Worm (Caenorhabditis elegans) whole organism, L1 larva: ENCODE measurements around the gene AH9.1.

Source experiments
- C04F5.9 ChIP-seq: sonication (generic microtip); optimal IDR thresholded peaks from 2 replicates; lab custom pipeline; 2016; ENCODE audit warnings: missing genetic modification characterization, missing compliant biosample characterization
- aha-1 ChIP-seq: fragments of 150-350 bp; optimal IDR thresholded peaks from 2 replicates; lab custom pipeline; 2014; ENCODE audit warnings: missing biosample characterization, missing genetic modification characterization
- blmp-1 ChIP-seq: fragments of 150-350 bp; optimal IDR thresholded peaks from 2 replicates; lab custom pipeline; 2014; ENCODE audit warnings: missing biosample characterization, missing genetic modification characterization
- ceh-88 ChIP-seq: fragments of 200-800 bp; sonication (Bioruptor generic); IDR thresholded peaks from 2 replicates; pipeline ENCODE4 v1.3.6; 2022; ENCODE audit warnings: missing genetic modification characterization, missing compliant biosample characterization
- ceh-90 ChIP-seq: sonication (generic microtip); optimal IDR thresholded peaks from 2 replicates; lab custom pipeline; 2016; ENCODE audit warnings: missing genetic modification characterization, missing compliant biosample characterization
- dpl-1 ChIP-seq, 3 experiments: fragments of 150-350 bp in 2 of 3; sonication (generic microtip) in 1 of 3; optimal IDR thresholded peaks; 2 replicates each; lab custom pipeline; 2014 to 2017; ENCODE audit warnings: missing biosample characterization in 3 of 3, missing genetic modification characterization in 3 of 3, missing genetic modification reagents in 3 of 3
- dsc-1 ChIP-seq: sonication (generic microtip); optimal IDR thresholded peaks from 2 replicates; lab custom pipeline; 2016; ENCODE audit warnings: mild to moderate bottlenecking, missing genetic modification characterization, missing compliant biosample characterization
- efl-1 ChIP-seq, 4 experiments: fragments of 150-350 bp; optimal IDR thresholded peaks in 3 of 4; peaks in 1 of 4; 1 replicate in 1 of 4; 2 replicates in 3 of 4; lab custom pipeline; 2014; ENCODE audit warnings: missing biosample characterization in 2 of 4, missing genetic modification characterization in 2 of 4, missing genetic modification reagents in 2 of 4
- egl-13 ChIP-seq: sonication (generic microtip); optimal IDR thresholded peaks from 2 replicates; lab custom pipeline; 2016; ENCODE audit warnings: missing genotype, missing genetic modification reagents, missing genetic modification characterization, missing compliant biosample characterization
- elt-2 ChIP-seq: sonication (generic microtip); optimal IDR thresholded peaks from 2 replicates; lab custom pipeline; 2016; ENCODE audit warnings: missing genetic modification characterization, mild to moderate bottlenecking, inconsistent platforms, missing compliant biosample characterization, missing genetic modification reagents
- elt-3 ChIP-seq, 6 experiments: fragments of 150-350 bp in 1 of 6; sonication (generic microtip); optimal IDR thresholded peaks; 2 replicates each; lab custom pipeline; 2017 to 2018; ENCODE audit warnings: missing biosample characterization in 6 of 6, missing genetic modification characterization in 6 of 6, inconsistent platforms in 1 of 6
- fkh-10 ChIP-seq: sonication (generic microtip); optimal IDR thresholded peaks from 2 replicates; lab custom pipeline; 2017; ENCODE audit warnings: missing biosample characterization, missing genetic modification reagents, missing genetic modification characterization
- grh-1 ChIP-seq: fragments of 200-800 bp; sonication (Bioruptor generic); IDR thresholded peaks from 2 replicates; pipeline ENCODE4 v1.3.6; 2022; ENCODE audit warnings: missing genetic modification reagents, missing genetic modification characterization, missing compliant biosample characterization
- hpl-2 ChIP-seq: fragments of 150-350 bp; optimal IDR thresholded peaks from 2 replicates; lab custom pipeline; 2014; ENCODE audit warnings: missing biosample characterization, missing genetic modification reagents, missing genetic modification characterization
- irx-1 ChIP-seq: sonication (generic microtip); optimal IDR thresholded peaks from 2 replicates; lab custom pipeline; 2016; ENCODE audit warnings: missing genetic modification characterization, missing compliant biosample characterization
- isw-1 ChIP-seq: fragments of 200-800 bp; sonication (Bioruptor generic); IDR thresholded peaks from 2 replicates; pipeline ENCODE4 v1.3.6; 2022; ENCODE audit warnings: missing genetic modification characterization, missing compliant biosample characterization
- jun-1 ChIP-seq: fragments of 150-350 bp; optimal IDR thresholded peaks from 2 replicates; lab custom pipeline; 2014; ENCODE audit warnings: missing biosample characterization, missing genetic modification reagents, missing genetic modification characterization
- lin-35 ChIP-seq, 2 experiments: fragments of 150-350 bp; optimal IDR thresholded peaks; 2 replicates each; lab custom pipeline; 2014; ENCODE audit warnings: missing biosample characterization in 2 of 2, missing genetic modification characterization in 2 of 2, missing genetic modification reagents in 2 of 2
- lir-3 ChIP-seq: sonication (generic microtip); optimal IDR thresholded peaks from 2 replicates; lab custom pipeline; 2016; ENCODE audit warnings: mild to moderate bottlenecking, missing genetic modification characterization, moderate library complexity, missing compliant biosample characterization; ENCODE audit not compliant: poor library complexity
- lsy-2 ChIP-seq, 2 experiments: fragments of 150-350 bp; optimal IDR thresholded peaks; 2 replicates each; lab custom pipeline; 2014; ENCODE audit warnings: missing biosample characterization in 2 of 2, missing genetic modification characterization in 2 of 2
- mdl-1 ChIP-seq, 2 experiments: fragments of 150-350 bp; optimal IDR thresholded peaks; 2 replicates each; lab custom pipeline; 2014 to 2017; ENCODE audit warnings: missing biosample characterization in 2 of 2, missing genetic modification characterization in 2 of 2, inconsistent platforms in 1 of 2
- mep-1 ChIP-seq: fragments of 150-350 bp; optimal IDR thresholded peaks from 2 replicates; lab custom pipeline; 2014; ENCODE audit warnings: missing biosample characterization, missing genetic modification characterization
- nhr-12 ChIP-seq: sonication (generic microtip); optimal IDR thresholded peaks from 2 replicates; lab custom pipeline; 2017; ENCODE audit warnings: missing biosample characterization, missing genetic modification characterization
- nhr-19 ChIP-seq: fragments of 200-800 bp; sonication (Bioruptor generic); conservative IDR thresholded peaks from 2 replicates; pipeline ENCODE4 v1.3.6; 2022; ENCODE audit warnings: missing genetic modification characterization, missing compliant biosample characterization
- nhr-20 ChIP-seq: sonication (generic microtip); optimal IDR thresholded peaks from 2 replicates; lab custom pipeline; 2016; ENCODE audit warnings: mild to moderate bottlenecking, missing genetic modification characterization, missing compliant biosample characterization
- nhr-28 ChIP-seq: fragments of 150-350 bp; optimal IDR thresholded peaks from 2 replicates; lab custom pipeline; 2014; ENCODE audit warnings: missing biosample characterization, missing genetic modification characterization
- nhr-47 ChIP-seq: sonication (generic microtip); optimal IDR thresholded peaks from 2 replicates; lab custom pipeline; 2016; ENCODE audit warnings: mild to moderate bottlenecking, missing genetic modification characterization, moderate library complexity, missing compliant biosample characterization
- nhr-71 ChIP-seq: sonication (generic microtip); optimal IDR thresholded peaks from 2 replicates; lab custom pipeline; 2016; ENCODE audit warnings: mild to moderate bottlenecking, missing genetic modification characterization, moderate library complexity, missing compliant biosample characterization
- nhr-85 ChIP-seq: sonication (generic microtip); peaks from one replicate; lab custom pipeline; 2016; ENCODE audit warnings: missing genetic modification characterization, inconsistent platforms, missing compliant biosample characterization
- nhr-90 ChIP-seq: sonication (generic microtip); optimal IDR thresholded peaks from 2 replicates; lab custom pipeline; 2016; ENCODE audit warnings: mild to moderate bottlenecking, missing genetic modification characterization, missing compliant biosample characterization; ENCODE audit not compliant: poor library complexity
- pag-3 ChIP-seq: sonication (generic microtip); optimal IDR thresholded peaks from 2 replicates; lab custom pipeline; 2017; ENCODE audit warnings: missing genetic modification characterization, mild to moderate bottlenecking, missing compliant biosample characterization, antibody characterized with exemption, borderline replicate concordance; ENCODE audit not compliant: insufficient read depth
- pax-3 ChIP-seq: fragments of 200-800 bp; sonication (Bioruptor generic); optimal IDR thresholded peaks from 2 replicates; lab custom pipeline; 2018; ENCODE audit warnings: mild to moderate bottlenecking, missing genetic modification characterization, moderate library complexity, missing compliant biosample characterization
- pqm-1 ChIP-seq: sonication (generic microtip); optimal IDR thresholded peaks from 3 replicates; lab custom pipeline; 2017; ENCODE audit warnings: missing biosample characterization, missing genetic modification characterization
- rnt-1 ChIP-seq: sonication (generic microtip); optimal IDR thresholded peaks from 2 replicates; lab custom pipeline; 2016; ENCODE audit warnings: mild to moderate bottlenecking, missing genetic modification characterization, moderate library complexity, missing compliant biosample characterization
- skn-1 ChIP-seq: fragments of 150-350 bp; optimal IDR thresholded peaks from 2 replicates; lab custom pipeline; 2014; ENCODE audit warnings: missing biosample characterization, missing genetic modification characterization
- snu-23 ChIP-seq: sonication (generic microtip); optimal IDR thresholded peaks from 2 replicates; lab custom pipeline; 2016; ENCODE audit warnings: missing genetic modification characterization, missing compliant biosample characterization
- swsn-7 ChIP-seq: sonication (generic microtip); optimal IDR thresholded peaks from 2 replicates; lab custom pipeline; 2016; ENCODE audit warnings: missing genetic modification characterization, missing compliant biosample characterization
- tbx-2 ChIP-seq: sonication (generic microtip); optimal IDR thresholded peaks from 2 replicates; lab custom pipeline; 2016; ENCODE audit warnings: missing genetic modification characterization, missing compliant biosample characterization
- tlp-1 ChIP-seq: fragments of 150-350 bp; optimal IDR thresholded peaks from 2 replicates; lab custom pipeline; 2014; ENCODE audit warnings: missing biosample characterization, missing genetic modification characterization
- unc-130 ChIP-seq: fragments of 150-350 bp; optimal IDR thresholded peaks from 2 replicates; lab custom pipeline; 2017; ENCODE audit warnings: missing biosample characterization, missing genetic modification characterization, inconsistent platforms
- unc-86 ChIP-seq: sonication (generic microtip); optimal IDR thresholded peaks from 2 replicates; lab custom pipeline; 2016; ENCODE audit warnings: missing genetic modification characterization, missing compliant biosample characterization
- unc-98 ChIP-seq: fragments of 200-800 bp; sonication (Bioruptor generic); IDR thresholded peaks from 2 replicates; pipeline ENCODE4 v1.3.6; 2022; ENCODE audit warnings: missing genetic modification characterization, missing compliant biosample characterization
- xbp-1 ChIP-seq: sonication (generic microtip); optimal IDR thresholded peaks from 2 replicates; lab custom pipeline; 2016; ENCODE audit warnings: missing genetic modification characterization, missing compliant biosample characterization
- zag-1 ChIP-seq: fragments of 150-350 bp; optimal IDR thresholded peaks from 2 replicates; lab custom pipeline; 2014; ENCODE audit warnings: missing biosample characterization, missing genetic modification characterization
- ztf-11 ChIP-seq, 2 experiments: sonication (generic microtip); optimal IDR thresholded peaks; 2 replicates each; lab custom pipeline; 2016 to 2017; ENCODE audit warnings: missing genetic modification characterization in 2 of 2, missing biosample characterization in 1 of 2, missing compliant biosample characterization in 1 of 2

The AH9.1 gene

ce11 chrX:2237438-2237961 lies 9.3 kb downstream of the AH9.1 start, which contains the start of gene vha-15 (continued):
- TF ChIP-seq nhr-28, result no peak
- TF ChIP-seq unc-86, result peak; percentile 72
- TF ChIP-seq nhr-71 (tag; lab: Kevin White, UChicago), result peak; percentile 89
- no peak for TF ChIP-seq zag-1 (tag; lab: Kevin White, UChicago)
- TF ChIP-seq isw-1 (GFP tag; lab: Robert Waterston, UW), result peak; percentile 60
- peak; percentile 41 for TF ChIP-seq irx-1 (tag; lab: Kevin White, UChicago)
- peak; percentile 68 for TF ChIP-seq nhr-90
- no peak for TF ChIP-seq unc-98 (GFP tag; lab: Robert Waterston, UW)
- TF ChIP-seq hpl-2 (GFP tag; lab: Kevin White, UChicago), result peak; percentile 46
- peak; percentile 69 for TF ChIP-seq fkh-10 (GFP tag; lab: Kevin White, UChicago)
- TF ChIP-seq elt-2 (tag; lab: Kevin White, UChicago), result peak; percentile 16
- peak; percentile 92 for TF ChIP-seq snu-23 (GFP tag; lab: Kevin White, UChicago)
- peak; percentile 63 for TF ChIP-seq dsc-1 (tag; lab: Kevin White, UChicago)
- TF ChIP-seq pag-3 (tag; lab: Kevin White, UChicago), result no peak
- no peak; the same call in 1 of the 2 replicates for TF ChIP-seq ceh-88
- TF ChIP-seq blmp-1 (tag; lab: Kevin White, UChicago), result peak; percentile 75
- TF ChIP-seq mdl-1 (tag; optimal IDR thresholded peaks at IDR 0.05; lab: Kevin White, UChicago), result peak in 1 of 2 experiments; percentile 65
- peak; percentile 75 for TF ChIP-seq xbp-1 (tag; lab: Kevin White, UChicago)
- peak; percentile 68 to 87 for TF ChIP-seq lin-35 (GFP tag; optimal IDR thresholded peaks at IDR 0.05; lab: Kevin White, UChicago)
- TF ChIP-seq egl-13, result no peak
- TF ChIP-seq pax-3 (tag; lab: Kevin White, UChicago), result no peak
- TF ChIP-seq C04F5.9 (tag; lab: Kevin White, UChicago), result no peak
- no peak for TF ChIP-seq aha-1 (tag; lab: Kevin White, UChicago)
- no peak for TF ChIP-seq ceh-90
- peak; percentile 61 for TF ChIP-seq nhr-19 (GFP tag; lab: Robert Waterston, UW)

DNA sequence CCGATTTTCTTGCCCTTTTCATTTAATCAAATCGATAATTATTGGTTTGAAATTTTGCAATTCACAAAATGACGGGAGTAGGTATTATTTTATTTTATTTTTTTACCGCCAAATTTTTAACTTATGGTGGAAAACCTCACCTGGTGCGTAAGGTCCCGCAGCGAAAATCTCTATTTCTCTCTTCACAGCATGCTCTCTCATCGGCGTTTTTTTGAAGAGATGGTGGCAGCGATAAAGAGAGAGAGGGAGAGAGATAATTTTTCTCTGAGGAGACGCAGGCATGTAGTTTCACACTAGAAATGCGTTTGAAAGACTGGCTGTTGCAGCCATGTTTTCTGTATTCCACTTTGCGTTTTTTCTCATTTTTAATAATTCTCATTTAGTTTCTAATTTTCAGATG lies 12.9 kb downstream of the AH9.1 start, which contains the start of gene T14F9.2:
Gene T14F9.2 (plus strand): TSS at position 396 of the 400 bp plus-strand sequence.
- peak; percentile 45 for TF ChIP-seq tbx-2 (tag; lab: Kevin White, UChicago)
- peak; percentile 3 for TF ChIP-seq lir-3
- peak; percentile 71 to 79 for TF ChIP-seq lsy-2 (tag; optimal IDR thresholded peaks at IDR 0.05; lab: Kevin White, UChicago)
- TF ChIP-seq efl-1 (optimal IDR thresholded peaks at IDR 0.05; lab: Kevin White, UChicago), result peak; percentile 44 to 61
- TF ChIP-seq efl-1 (GFP tag; optimal IDR thresholded peaks at IDR 0.05 in 1 of 2; lab: Kevin White, UChicago), result peak; percentile 39 to 75
- peak; percentile 33 for TF ChIP-seq xbp-1 (tag; lab: Kevin White, UChicago)
- peak; percentile 7 for TF ChIP-seq unc-130 (tag; lab: Kevin White, UChicago)
- TF ChIP-seq elt-2 (tag; lab: Kevin White, UChicago), result peak; percentile 20
- peak; percentile 79 for TF ChIP-seq nhr-85 (tag; lab: Kevin White, UChicago)
- TF ChIP-seq mdl-1 (tag; optimal IDR thresholded peaks at IDR 0.05; lab: Kevin White, UChicago), result peak in 1 of 2 experiments; percentile 28
- peak; percentile 34 for TF ChIP-seq C04F5.9 (tag; lab: Kevin White, UChicago)
- peak; percentile 69 for TF ChIP-seq nhr-71 (tag; lab: Kevin White, UChicago)
- peak in 1 of 2 experiments; percentile 71 for TF ChIP-seq lin-35 (GFP tag; optimal IDR thresholded peaks at IDR 0.05; lab: Kevin White, UChicago)
- peak; percentile 89 for TF ChIP-seq skn-1 (tag; lab: Kevin White, UChicago)
- TF ChIP-seq pag-3 (tag; lab: Kevin White, UChicago), result peak; percentile 55
- peak; percentile 37 for TF ChIP-seq nhr-90
- TF ChIP-seq nhr-20 (tag; lab: Kevin White, UChicago), result peak; percentile 60
- peak; percentile 37 for TF ChIP-seq irx-1 (tag; lab: Kevin White, UChicago)
- peak; percentile 76 for TF ChIP-seq mep-1 (tag; lab: Kevin White, UChicago)
- TF ChIP-seq ztf-11 (tag; optimal IDR thresholded peaks at IDR 0.05; lab: Kevin White, UChicago), result no peak
- peak; percentile 8 for TF ChIP-seq ceh-90
- no peak for TF ChIP-seq elt-3 (tag; optimal IDR thresholded peaks at IDR 0.05; lab: Kevin White, UChicago)
- no peak for TF ChIP-seq grh-1 (GFP tag; lab: Robert Waterston, UW)
- TF ChIP-seq swsn-7 (tag; lab: Kevin White, UChicago), result peak; percentile 42
- no peak for TF ChIP-seq tlp-1
- TF ChIP-seq nhr-47, result peak; percentile 62
- no peak for TF ChIP-seq pqm-1 (tag; lab: Kevin White, UChicago)
- TF ChIP-seq dpl-1 (GFP tag; optimal IDR thresholded peaks at IDR 0.05; lab: Kevin White, UChicago), result peak; percentile 41 to 56 (median 52)
- peak; percentile 74 for TF ChIP-seq snu-23 (GFP tag; lab: Kevin White, UChicago)
- peak; percentile 39 for TF ChIP-seq blmp-1 (tag; lab: Kevin White, UChicago)
- TF ChIP-seq jun-1 (tag; lab: Kevin White, UChicago), result no peak
- no peak for TF ChIP-seq nhr-12 (tag; lab: Kevin White, UChicago)
- TF ChIP-seq rnt-1 (tag; lab: Kevin White, UChicago), result peak; percentile 63
